Worm (Caenorhabditis elegans) whole organism, early embryonic: ENCODE measurements around the gene F08H9.2.

Experiments used
- F13C5.2 ChIP-seq: sonication (generic microtip); optimal IDR thresholded peaks from 2 replicates; lab custom pipeline; 2017; ENCODE audit warnings: mild to moderate bottlenecking, missing genetic modification characterization, inconsistent platforms, missing compliant biosample characterization
- aly-1 ChIP-seq: sonication (generic microtip); optimal IDR thresholded peaks from 2 replicates; lab custom pipeline; 2016; ENCODE audit warnings: missing genetic modification characterization, missing compliant biosample characterization
- hmg-4 ChIP-seq: fragments of 200-800 bp; sonication (Bioruptor generic); optimal IDR thresholded peaks from 2 replicates; lab custom pipeline; 2018; ENCODE audit warnings: mild to moderate bottlenecking, missing genetic modification characterization, missing compliant biosample characterization
- pes-1 ChIP-seq: fragments of 200-800 bp; sonication (Bioruptor generic); IDR thresholded peaks from 2 replicates; pipeline ENCODE4 v1.3.6; 2022; ENCODE audit warnings: missing genetic modification reagents, missing genetic modification characterization, missing compliant biosample characterization

DNA sequence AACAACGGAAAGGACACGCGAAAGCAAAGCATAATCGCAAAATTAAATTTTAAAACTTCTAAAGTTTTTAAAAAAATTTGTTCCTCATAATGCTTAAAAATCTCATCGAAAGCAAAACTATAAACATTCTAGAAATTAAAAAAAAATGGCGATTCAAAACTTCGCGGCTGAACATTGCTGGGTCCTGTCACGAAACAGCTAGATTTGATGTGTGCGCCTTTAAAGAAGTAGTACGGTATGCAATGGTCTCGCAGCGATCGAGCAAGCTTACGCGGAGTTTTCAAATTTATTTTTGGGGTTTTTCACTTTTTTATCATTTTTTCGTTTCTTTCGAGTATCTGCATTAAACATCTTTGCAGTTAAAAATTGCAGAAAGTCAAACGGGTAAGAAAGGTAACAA, 3.4 kb upstream of the F08H9.2 start, which contains the start of gene coh-3:
- TF ChIP-seq aly-1 (tag; lab: Kevin White, UChicago), result no peak
- no peak for TF ChIP-seq pes-1 (GFP tag; lab: Robert Waterston, UW)
- no peak for TF ChIP-seq hmg-4 (GFP tag; lab: Kevin White, UChicago)
- TF ChIP-seq F13C5.2, result no peak
